Fruit fly (Drosophila melanogaster) whole organism: ENCODE measurements around the gene Rpt3.

ENCODE experiments used
- Dll ChIP-seq: fragments of >200 bp; optimal IDR thresholded peaks from 2 replicates; lab custom pipeline; 2017
- psq ChIP-seq: fragments of >200 bp; optimal IDR thresholded peaks from 2 replicates; lab custom pipeline; 2017
- usp ChIP-seq: fragments of >200 bp; optimal IDR thresholded peaks from 2 replicates; lab custom pipeline; 2017; ENCODE audit warnings: missing biosample characterization, missing genetic modification characterization, mixed read lengths

DNA sequence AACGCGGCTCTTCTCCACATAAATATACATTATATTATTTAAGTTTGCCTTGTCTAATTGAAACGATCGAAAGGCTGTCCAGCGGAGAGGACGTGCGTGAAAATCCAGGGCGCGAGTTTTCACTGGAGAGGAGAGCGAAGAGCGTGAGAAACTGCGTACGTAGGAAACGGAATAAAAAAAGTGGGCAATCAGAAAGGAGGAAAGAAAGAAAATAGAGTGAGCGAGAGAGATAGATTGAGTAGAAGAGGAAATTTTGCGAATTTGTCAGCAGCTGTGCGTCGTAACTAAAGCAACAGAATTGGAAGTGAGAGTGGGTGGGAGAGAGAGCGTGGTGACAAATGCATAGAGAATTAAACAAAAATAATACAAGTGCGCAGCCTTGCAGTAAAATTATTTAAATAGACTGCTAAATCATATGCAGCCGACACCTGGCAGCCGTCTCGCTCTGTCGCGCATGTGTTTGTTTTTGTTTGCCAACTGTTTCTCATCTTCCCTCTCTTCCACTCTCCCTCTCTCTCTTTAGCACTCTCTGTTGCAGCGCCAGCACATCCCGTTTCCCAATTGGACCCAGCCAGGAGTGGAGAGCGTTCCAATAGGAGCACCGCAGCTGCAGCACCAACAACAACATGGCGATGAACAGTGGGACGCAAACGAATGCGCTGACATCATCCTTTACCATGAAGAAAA is 29.8 kb downstream of the Rpt3 start:
- TF ChIP-seq usp (GFP tag; lab: Kevin White, UChicago) (no peak), Dll (lab: Kevin White, UChicago) (peak; percentile 83), psq (lab: Kevin White, UChicago) (no peak)
